Fruit fly (Drosophila melanogaster) S2 (cell line): ENCODE data around the gene CG1468.

Source experiments
- CG8478 ChIP-seq: fragments of >200 bp; optimal IDR thresholded peaks from 2 replicates; lab custom pipeline; 2018
- CTCF ChIP-seq, 2 experiments: fragments of >200 bp; optimal IDR thresholded peaks; 2 replicates each; lab custom pipeline; 2018

- TF ChIP-seq CG8478 (lab: Kevin White, UChicago) (no peak), CTCF (optimal IDR thresholded peaks at IDR 0.05; lab: Kevin White, UChicago) (no peak)
Measured at dm6 chrX:9829896-9830295, 48.3 kb upstream of the CG1468 start.
